Worm (Caenorhabditis elegans) whole organism, young adult: ENCODE data around the gene med-2.

Experiments
- B0261.1 ChIP-seq: sonication (generic microtip); optimal IDR thresholded peaks from 2 replicates; lab custom pipeline; 2016; ENCODE audit warnings: mild to moderate bottlenecking, missing genetic modification characterization, moderate library complexity, missing compliant biosample characterization
- Y79H2A.3 ChIP-seq: fragments of 200-800 bp; sonication (Bioruptor generic); conservative IDR thresholded peaks from 2 replicates; pipeline ENCODE4 v1.3.6; 2022; ENCODE audit warnings: missing genetic modification reagents, missing genetic modification characterization, missing compliant biosample characterization
- aptf-3 ChIP-seq: fragments of 200-800 bp; sonication (Bioruptor generic); IDR thresholded peaks from 2 replicates; pipeline ENCODE4 v1.3.6; 2022; ENCODE audit warnings: missing genetic modification characterization, missing compliant biosample characterization
- him-1 ChIP-seq: sonication (generic microtip); optimal IDR thresholded peaks from 2 replicates; lab custom pipeline; 2016; ENCODE audit warnings: missing genotype, missing genetic modification reagents, missing genetic modification characterization, missing compliant biosample characterization
- madf-10 ChIP-seq: sonication (generic microtip); optimal IDR thresholded peaks from 2 replicates; lab custom pipeline; 2016; ENCODE audit warnings: mild to moderate bottlenecking, missing genetic modification characterization, missing compliant biosample characterization
- pbrm-1 ChIP-seq: fragments of 200-800 bp; sonication (Bioruptor generic); IDR thresholded peaks from 2 replicates; pipeline ENCODE4 v1.3.6; 2022; ENCODE audit warnings: missing genetic modification reagents, missing genetic modification characterization, missing compliant biosample characterization
- rec-8 ChIP-seq, 2 experiments: sonication (generic microtip); optimal IDR thresholded peaks; 2 replicates each; lab custom pipeline; 2016; ENCODE audit warnings: mild to moderate bottlenecking in 2 of 2, missing genetic modification characterization in 2 of 2, missing genetic modification reagents in 2 of 2, missing genotype in 2 of 2, missing biosample characterization in 1 of 2, missing compliant biosample characterization in 1 of 2, moderate library complexity in 1 of 2
- sea-2 ChIP-seq: fragments of 200-800 bp; sonication (Bioruptor generic); IDR thresholded peaks from 2 replicates; pipeline ENCODE4 v1.3.6; 2022; ENCODE audit warnings: missing genetic modification characterization, missing compliant biosample characterization
- unc-130 ChIP-seq: sonication (generic microtip); optimal IDR thresholded peaks from 2 replicates; lab custom pipeline; 2016; ENCODE audit warnings: missing genetic modification reagents, missing genetic modification characterization, missing compliant biosample characterization

DNA sequence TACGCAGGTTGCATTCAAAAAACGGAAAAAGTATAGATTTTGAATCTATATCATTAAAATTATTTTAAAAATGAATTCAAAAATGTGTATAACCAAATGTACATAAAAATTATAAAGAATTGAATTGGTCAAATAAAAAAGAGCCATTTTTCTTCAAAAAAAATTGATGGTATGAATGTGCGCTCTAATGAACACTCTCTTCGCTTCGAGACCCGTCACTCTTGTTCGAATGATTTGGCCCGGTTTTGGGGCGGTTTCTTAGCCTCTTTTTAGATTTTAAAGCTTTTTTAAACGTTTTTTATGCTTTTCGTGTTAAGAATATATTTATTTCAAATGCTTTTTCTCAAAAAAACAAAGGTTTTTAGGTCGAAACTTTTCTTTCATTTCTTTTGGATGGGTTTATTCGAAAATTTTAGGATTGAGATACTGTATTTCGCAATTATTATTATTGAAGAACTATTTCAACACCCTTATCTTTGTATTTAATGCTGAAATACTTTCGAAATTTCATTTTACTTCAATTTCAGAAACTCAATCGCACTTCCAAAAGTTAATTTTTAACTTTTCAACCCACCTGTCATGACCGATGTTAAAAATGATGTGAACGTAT is 45.4 kb downstream of the med-2 start, which contains the start of gene inf-1:
- TF ChIP-seq unc-130 (no peak), rec-8 (tag; optimal IDR thresholded peaks at IDR 0.05; lab: Kevin White, UChicago) (no peak), B0261.1 (tag; lab: Kevin White, UChicago) (no peak), sea-2 (GFP tag; lab: Robert Waterston, UW) (no peak), pbrm-1 (GFP tag; lab: Robert Waterston, UW) (no peak), Y79H2A.3 (GFP tag; lab: Robert Waterston, UW) (no peak), him-1 (tag; lab: Kevin White, UChicago) (no peak), madf-10 (tag; lab: Kevin White, UChicago) (no peak), aptf-3 (GFP tag; lab: Robert Waterston, UW) (no peak)
